Worm (Caenorhabditis elegans): ENCODE data around the gene Y116A8C.37.

DNA sequence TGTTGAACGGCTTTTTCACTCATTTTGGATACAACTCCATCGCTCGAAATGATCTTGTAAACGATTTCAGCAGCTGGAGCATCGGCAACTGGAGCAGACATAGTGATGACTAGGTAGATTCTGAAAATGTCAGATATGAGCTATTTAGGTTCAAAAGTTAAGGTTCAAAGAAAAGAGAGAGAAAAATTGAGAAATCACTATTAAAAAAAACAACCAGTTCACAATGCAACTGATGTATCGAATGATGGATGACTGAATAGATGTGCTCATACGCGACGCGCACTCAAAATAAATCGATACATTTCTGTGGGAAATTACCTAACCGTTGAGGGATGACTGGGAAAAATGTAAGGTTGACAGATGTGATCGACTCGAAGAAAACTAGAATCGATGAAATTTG, 31.6 kb upstream of the Y116A8C.37 start, which contains the start of gene skr-13:
- TF ChIP-seq aly-1 (tag; optimal IDR thresholded peaks at IDR 0.05) (no peak), hnd-1 (tag; optimal IDR thresholded peaks at IDR 0.05) (no peak), pes-1 (GFP tag; IDR thresholded peaks at IDR 0.05) (no peak), ceh-13 (GFP tag; optimal IDR thresholded peaks at IDR 0.05) (no peak), tbx-37 (GFP tag; conservative IDR thresholded peaks at IDR 0.05) (no peak), scrt-1 (GFP tag; IDR thresholded peaks at IDR 0.05) (no peak), tra-4 (tag; optimal IDR thresholded peaks at IDR 0.05) (no peak), ama-1 (optimal IDR thresholded peaks at IDR 0.05) (no peak), B0310.2 (tag; optimal IDR thresholded peaks at IDR 0.05) (no peak), tbx-11 (GFP tag; IDR thresholded peaks at IDR 0.05) (no peak)
